Fruit fly (Drosophila melanogaster) S2 (cell line): ENCODE results near the gene CG6271.

ENCODE experiments used
- CG8478 ChIP-seq: fragments of >200 bp; optimal IDR thresholded peaks from 2 replicates; lab custom pipeline; 2018
- CTCF ChIP-seq, 2 experiments: fragments of >200 bp; optimal IDR thresholded peaks; 2 replicates each; lab custom pipeline; 2018

DNA sequence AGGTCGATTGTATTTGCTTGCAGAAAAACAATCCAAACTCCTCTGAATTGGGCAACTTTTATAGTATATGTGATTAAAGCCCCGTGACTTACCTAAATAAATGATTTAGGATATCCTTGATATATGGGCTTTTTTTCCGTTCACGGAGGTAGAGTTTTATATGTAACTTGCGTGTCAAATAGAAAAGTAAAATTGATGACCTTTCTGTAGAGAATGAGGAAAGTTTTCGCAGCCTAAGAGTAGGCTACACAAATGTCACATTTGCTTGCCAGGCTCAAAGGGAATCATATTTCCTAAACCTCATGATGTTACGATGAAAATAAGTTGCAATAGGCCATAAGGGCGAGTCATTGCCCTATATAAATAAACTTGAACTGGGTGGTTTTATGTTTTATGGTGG is 30.2 kb upstream of the CG6271 start:
- TF ChIP-seq CTCF (optimal IDR thresholded peaks at IDR 0.05; lab: Kevin White, UChicago) (no peak), CG8478 (lab: Kevin White, UChicago) (no peak)
